Worm (Caenorhabditis elegans) whole organism, L3 larva: ENCODE measurements around the gene nhr-139.

Experiments
- R02D3.7 ChIP-seq: fragments of 150-350 bp; optimal IDR thresholded peaks from 2 replicates; lab custom pipeline; 2014; ENCODE audit warnings: missing biosample characterization, missing genetic modification characterization
- elt-2 ChIP-seq: sonication (generic microtip); optimal IDR thresholded peaks from 2 replicates; lab custom pipeline; 2016; ENCODE audit warnings: missing genetic modification reagents, mild to moderate bottlenecking, missing genetic modification characterization, missing compliant biosample characterization
- fkh-2 ChIP-seq: fragments of 150-350 bp; optimal IDR thresholded peaks from 2 replicates; lab custom pipeline; 2014; ENCODE audit warnings: missing biosample characterization, missing genetic modification reagents, missing genetic modification characterization
- mdl-1 ChIP-seq: fragments of 150-350 bp; optimal IDR thresholded peaks from 2 replicates; lab custom pipeline; 2014; ENCODE audit warnings: missing biosample characterization, missing genetic modification characterization
- nfya-1 ChIP-seq: sonication (generic microtip); optimal IDR thresholded peaks from 2 replicates; lab custom pipeline; 2017; ENCODE audit warnings: missing genetic modification characterization, mild to moderate bottlenecking, missing compliant biosample characterization, antibody characterized with exemption, moderate library complexity; ENCODE audit not compliant: insufficient read depth
- nhr-237 ChIP-seq: fragments of 150-350 bp; optimal IDR thresholded peaks from 2 replicates; lab custom pipeline; 2014; ENCODE audit warnings: missing biosample characterization, missing genetic modification characterization
- nhr-25 ChIP-seq: sonication (generic microtip); optimal IDR thresholded peaks from 2 replicates; lab custom pipeline; 2017; ENCODE audit warnings: missing biosample characterization, missing genetic modification characterization
- nhr-28 ChIP-seq: fragments of 150-350 bp; optimal IDR thresholded peaks from 2 replicates; lab custom pipeline; 2014; ENCODE audit warnings: missing biosample characterization, missing genetic modification characterization
- nhr-43 ChIP-seq: sonication (generic microtip); optimal IDR thresholded peaks from 2 replicates; lab custom pipeline; 2016; ENCODE audit warnings: mild to moderate bottlenecking, missing genetic modification characterization, missing compliant biosample characterization; ENCODE audit not compliant: poor library complexity, severe bottlenecking
- nhr-77 ChIP-seq: fragments of 150-350 bp; optimal IDR thresholded peaks from 2 replicates; lab custom pipeline; 2014; ENCODE audit warnings: missing biosample characterization, missing genetic modification characterization
- pha-4 ChIP-seq: fragments of 150-350 bp; optimal IDR thresholded peaks from 2 replicates; lab custom pipeline; 2014; ENCODE audit warnings: missing biosample characterization, missing genetic modification reagents, missing genetic modification characterization
- zag-1 ChIP-seq: fragments of 150-350 bp; optimal IDR thresholded peaks from 2 replicates; lab custom pipeline; 2014; ENCODE audit warnings: missing biosample characterization, missing genetic modification characterization
- ztf-4 ChIP-seq: fragments of 150-350 bp; optimal IDR thresholded peaks from 2 replicates; lab custom pipeline; 2014; ENCODE audit warnings: missing biosample characterization, missing genetic modification characterization

DNA sequence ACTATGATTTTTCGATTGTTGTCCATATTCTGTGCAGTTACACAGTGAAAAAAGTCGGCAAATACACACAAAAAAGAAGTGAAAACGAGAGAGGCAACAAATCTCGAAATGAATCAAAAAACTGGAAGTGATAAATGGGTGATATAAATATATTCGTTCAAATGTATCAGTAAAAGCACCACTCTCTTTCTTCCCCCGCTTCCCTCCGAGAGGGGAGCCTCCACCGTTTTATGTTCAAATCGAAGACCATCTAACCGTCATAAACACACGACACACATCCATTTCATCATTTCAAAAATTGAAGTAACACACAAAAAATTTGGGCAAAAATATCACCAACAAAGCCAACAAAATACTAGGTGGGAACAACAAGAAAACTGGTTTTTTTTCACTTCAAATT lies 39.5 kb upstream of the nhr-139 start, which contains the start of gene F20A1.6:
- TF ChIP-seq nhr-25 (no peak), ztf-4 (no peak), R02D3.7 (tag; lab: Kevin White, UChicago) (no peak), fkh-2 (tag; lab: Kevin White, UChicago) (no peak), nhr-43 (tag; lab: Kevin White, UChicago) (no peak), mdl-1 (tag; lab: Kevin White, UChicago) (no peak), nhr-77 (no peak), elt-2 (tag; lab: Kevin White, UChicago) (no peak), nhr-28 (tag; lab: Kevin White, UChicago) (no peak), nfya-1 (tag; lab: Kevin White, UChicago) (no peak), pha-4 (tag; lab: Kevin White, UChicago) (no peak), nhr-237 (tag; lab: Kevin White, UChicago) (no peak), zag-1 (tag; lab: Kevin White, UChicago) (no peak)
